Fruit fly (Drosophila melanogaster) whole organism, embryonic: ENCODE data around the gene CG7342.
A peak's percentile ranks its signal among the peaks of the same experiment; 100 is the strongest.

Experiments used
- Ada2b ChIP-seq: fragments of 200-800 bp; sonication (Bioruptor generic); IDR thresholded peaks from 2 replicates; pipeline ENCODE4 v1.3.6; 2022; ENCODE audit warnings: missing biosample characterization, missing genetic modification characterization
- CG10274 ChIP-seq: fragments of 200-800 bp; sonication (Bioruptor generic); optimal IDR thresholded peaks from 3 replicates; lab custom pipeline; 2017; ENCODE audit warnings: missing biosample characterization, mild to moderate bottlenecking, missing genetic modification characterization
- CG10321 ChIP-seq: fragments of 200-800 bp; sonication (Bioruptor generic); IDR thresholded peaks from 2 replicates; pipeline ENCODE4 v1.3.6; 2022; ENCODE audit warnings: missing biosample characterization, missing genetic modification characterization
- CG12769 ChIP-seq: fragments of 200-800 bp; sonication (Bioruptor generic); optimal IDR thresholded peaks from 2 replicates; lab custom pipeline; 2019; ENCODE audit warnings: missing biosample characterization, mild to moderate bottlenecking, missing genetic modification characterization, moderate library complexity
- CG14965 ChIP-seq: fragments of 200-800 bp; sonication (Bioruptor generic); optimal IDR thresholded peaks from 2 replicates; lab custom pipeline; 2016; ENCODE audit warnings: missing biosample characterization, missing genetic modification characterization, borderline replicate concordance
- CG15073 ChIP-seq: fragments of 200-800 bp; sonication (Bioruptor generic); optimal IDR thresholded peaks from 2 replicates; lab custom pipeline; 2016; ENCODE audit warnings: missing biosample characterization, missing genetic modification characterization
- CG15514 ChIP-seq: fragments of 200-800 bp; sonication (Bioruptor generic); optimal IDR thresholded peaks from 3 replicates; lab custom pipeline; 2017; ENCODE audit warnings: missing biosample characterization, missing genetic modification characterization, mild to moderate bottlenecking, moderate library complexity, missing genetic modification reagents
- CG1602 ChIP-seq: fragments of 200-800 bp; sonication (Bioruptor generic); optimal IDR thresholded peaks from 3 replicates; lab custom pipeline; 2016; ENCODE audit warnings: missing biosample characterization, missing genetic modification characterization
- CG17612 ChIP-seq: fragments of 200-800 bp; sonication (Bioruptor generic); IDR thresholded peaks from 2 replicates; pipeline ENCODE4 v1.3.6; 2022; ENCODE audit warnings: missing biosample characterization, missing genetic modification characterization
- CG4282 ChIP-seq: fragments of 200-800 bp; sonication (Bioruptor generic); optimal IDR thresholded peaks from 2 replicates; lab custom pipeline; 2016; ENCODE audit warnings: missing biosample characterization, missing genetic modification characterization
- CG4424 ChIP-seq: fragments of 200-800 bp; sonication (Bioruptor generic); optimal IDR thresholded peaks from 3 replicates; lab custom pipeline; 2016; ENCODE audit warnings: missing biosample characterization, missing genetic modification characterization
- CG4730 ChIP-seq: fragments of 200-800 bp; sonication (Bioruptor generic); IDR thresholded peaks from 2 replicates; pipeline ENCODE4 v1.3.6; 2022; ENCODE audit warnings: missing biosample characterization, missing genetic modification characterization
- CG6683 ChIP-seq: fragments of 200-800 bp; sonication (Bioruptor generic); optimal IDR thresholded peaks from 2 replicates; lab custom pipeline; 2017; ENCODE audit warnings: missing biosample characterization, mild to moderate bottlenecking, missing genetic modification characterization, missing genetic modification reagents
- CG8478 ChIP-seq: fragments of >200 bp; optimal IDR thresholded peaks from 2 replicates; lab custom pipeline; 2018
- CG8944 ChIP-seq: fragments of 200-800 bp; sonication (Bioruptor generic); optimal IDR thresholded peaks from 3 replicates; lab custom pipeline; 2016; ENCODE audit warnings: missing biosample characterization, missing genetic modification characterization
- CHES-1-like ChIP-seq: fragments of 200-800 bp; sonication (Bioruptor generic); optimal IDR thresholded peaks from 2 replicates; lab custom pipeline; 2016; ENCODE audit warnings: missing biosample characterization, missing genetic modification characterization
- ERR ChIP-seq: fragments of 200-800 bp; sonication (Bioruptor generic); optimal IDR thresholded peaks from 2 replicates; lab custom pipeline; 2016; ENCODE audit warnings: missing biosample characterization, missing genetic modification characterization
- Elba2 ChIP-seq: fragments of 200-800 bp; sonication (Bioruptor generic); optimal IDR thresholded peaks from 3 replicates; lab custom pipeline; 2016; ENCODE audit warnings: missing biosample characterization, missing genetic modification characterization
- Fer3 ChIP-seq: fragments of 200-800 bp; sonication (Bioruptor generic); optimal IDR thresholded peaks from 2 replicates; lab custom pipeline; 2018; ENCODE audit warnings: missing biosample characterization, mild to moderate bottlenecking, missing genetic modification characterization, moderate library complexity
- Hr3 ChIP-seq: fragments of 200-800 bp; sonication (Bioruptor generic); optimal IDR thresholded peaks from 3 replicates; lab custom pipeline; 2016; ENCODE audit warnings: missing biosample characterization, missing genetic modification characterization
- Pdp1 ChIP-seq, 2 experiments: fragments of 200-800 bp; sonication (Bioruptor generic); optimal IDR thresholded peaks; 3 replicates each; lab custom pipeline; 2016; ENCODE audit warnings: missing biosample characterization in 2 of 2, missing genetic modification characterization in 2 of 2, mild to moderate bottlenecking in 1 of 2, moderate library complexity in 1 of 2
- Usf ChIP-seq: fragments of 200-800 bp; sonication (Bioruptor generic); optimal IDR thresholded peaks from 2 replicates; lab custom pipeline; 2017; ENCODE audit warnings: missing genotype, missing biosample characterization, missing genetic modification characterization
- ac ChIP-seq: fragments of 200-800 bp; sonication (Bioruptor generic); optimal IDR thresholded peaks from 3 replicates; lab custom pipeline; 2017; ENCODE audit warnings: missing biosample characterization, mild to moderate bottlenecking, missing genetic modification characterization
- bab2 ChIP-seq: fragments of 200-800 bp; sonication (Bioruptor generic); optimal IDR thresholded peaks from 2 replicates; lab custom pipeline; 2016; ENCODE audit warnings: missing biosample characterization, missing genetic modification characterization
- dmrt11E ChIP-seq: fragments of 200-800 bp; sonication (Bioruptor generic); optimal IDR thresholded peaks from 3 replicates; lab custom pipeline; 2018; ENCODE audit warnings: missing biosample characterization, mild to moderate bottlenecking, missing genetic modification characterization, moderate library complexity
- fu2 ChIP-seq: fragments of 200-800 bp; sonication (Bioruptor generic); optimal IDR thresholded peaks from 2 replicates; lab custom pipeline; 2016; ENCODE audit warnings: missing biosample characterization, missing genetic modification characterization
- h ChIP-seq: fragments of >200 bp; optimal IDR thresholded peaks from 2 replicates; lab custom pipeline; 2017
- hbn ChIP-seq: fragments of 200-800 bp; sonication (Bioruptor generic); IDR thresholded peaks from 2 replicates; pipeline ENCODE4 v1.3.6; 2022; ENCODE audit warnings: missing biosample characterization, missing genetic modification characterization; ENCODE audit not compliant: partially characterized antibody
- hth ChIP-seq: fragments of >200 bp; optimal IDR thresholded peaks from 2 replicates; lab custom pipeline; 2017; ENCODE audit warnings: inconsistent platforms
- jigr1 ChIP-seq: fragments of 200-800 bp; sonication (Bioruptor generic); IDR thresholded peaks from 3 replicates; pipeline ENCODE4 v1.3.6; 2022; ENCODE audit warnings: missing biosample characterization, missing genetic modification characterization
- jumu ChIP-seq: fragments of 200-800 bp; sonication (Bioruptor generic); optimal IDR thresholded peaks from 3 replicates; lab custom pipeline; 2016; ENCODE audit warnings: missing biosample characterization, missing genetic modification characterization
- knrl ChIP-seq: fragments of 200-800 bp; sonication (Bioruptor generic); IDR thresholded peaks from 3 replicates; pipeline ENCODE4 v1.3.6; 2022; ENCODE audit warnings: missing biosample characterization, missing genetic modification characterization; ENCODE audit not compliant: partially characterized antibody
- mam ChIP-seq: fragments of 200-800 bp; sonication (Bioruptor generic); optimal IDR thresholded peaks from 3 replicates; lab custom pipeline; 2016; ENCODE audit warnings: missing biosample characterization, missing genetic modification characterization
- prd ChIP-seq, 3 experiments: fragments of >200 bp in 2 of 3; fragments of 200-800 bp in 1 of 3; sonication (Bioruptor generic) in 1 of 3; optimal IDR thresholded peaks in 2 of 3; IDR thresholded peaks in 1 of 3; 2 replicates in 2 of 3; 3 replicates in 1 of 3; pipeline versions ENCODE4 v1.3.6 to Lab custom; 2017 to 2022; ENCODE audit warnings: missing biosample characterization in 1 of 3, missing genetic modification characterization in 1 of 3
- sd ChIP-seq: fragments of 200-800 bp; sonication (Bioruptor generic); optimal IDR thresholded peaks from 3 replicates; lab custom pipeline; 2018; ENCODE audit warnings: missing biosample characterization, mild to moderate bottlenecking, missing genetic modification characterization, moderate library complexity
- slbo ChIP-seq: fragments of 200-800 bp; sonication (Bioruptor generic); IDR thresholded peaks from 2 replicates; pipeline ENCODE4 v1.3.6; 2022; ENCODE audit warnings: missing biosample characterization, missing genetic modification characterization
- tgo ChIP-seq: fragments of 200-800 bp; sonication (Bioruptor generic); IDR thresholded peaks from 3 replicates; pipeline ENCODE4 v1.3.6; 2022; ENCODE audit warnings: missing biosample characterization, missing genetic modification characterization
- tll ChIP-seq, 2 experiments: fragments of 200-800 bp in 1 of 2; fragments of >200 bp in 1 of 2; sonication (Bioruptor generic) in 1 of 2; optimal IDR thresholded peaks; 2 replicates each; lab custom pipeline; 2017 to 2019; ENCODE audit warnings: missing biosample characterization in 2 of 2, missing genetic modification characterization in 2 of 2, mild to moderate bottlenecking in 1 of 2, moderate library complexity in 1 of 2
- tna ChIP-seq: fragments of 200-800 bp; sonication (Bioruptor generic); IDR thresholded peaks from 2 replicates; pipeline ENCODE4 v1.3.6; 2022; ENCODE audit warnings: missing biosample characterization, missing genetic modification characterization; ENCODE audit not compliant: partially characterized antibody
- z ChIP-seq: fragments of 200-800 bp; sonication (Bioruptor generic); IDR thresholded peaks from 3 replicates; pipeline ENCODE4 v1.3.6; 2022; ENCODE audit warnings: missing biosample characterization, missing genetic modification characterization

The CG7342 gene

dm6 chr3R:19586319-19586718, 16.9 kb upstream of the CG7342 start:
- TF ChIP-seq CG8478 (lab: Kevin White, UChicago) (peak; percentile 22), Usf (no peak), knrl (GFP tag; lab: Robert Waterston, UW) (0 out of 3 replicates have a peak, but pooled peaks have one; percentile 4), ERR (GFP tag; lab: Kevin White, UChicago) (no peak), CG15073 (peak; percentile 95), slbo (GFP tag; lab: Robert Waterston, UW) (peak; percentile 9; the same call in 1 of the 2 replicates), CG8944 (GFP tag; lab: Kevin White, UChicago) (no peak), CG4730 (GFP tag; lab: Robert Waterston, UW) (0 out of 2 replicates have a peak, but pooled peaks have one; percentile 5)

- no peak for TF ChIP-seq CG15514 (GFP tag; lab: Kevin White, UChicago)
- TF ChIP-seq z (GFP tag; lab: Robert Waterston, UW), result no peak
- no peak for TF ChIP-seq CG17612 (GFP tag; lab: Robert Waterston, UW)
- no peak for TF ChIP-seq Ada2b (GFP tag; lab: Robert Waterston, UW)
Measured at dm6 chr3R:19587652-19588051, 15.5 kb upstream of the CG7342 start.

- no peak for TF ChIP-seq jumu (GFP tag; lab: Kevin White, UChicago)
- TF ChIP-seq Fer3 (tag; lab: Kevin White, UChicago), result no peak
- TF ChIP-seq dmrt11E (tag; lab: Kevin White, UChicago), result no peak
- no peak for TF ChIP-seq prd (optimal IDR thresholded peaks at IDR 0.05; lab: Kevin White, UChicago)
- TF ChIP-seq prd (GFP tag; IDR thresholded peaks at IDR 0.05; lab: Robert Waterston, UW), result no peak
- TF ChIP-seq Hr3 (GFP tag; lab: Kevin White, UChicago), result no peak
- no peak for TF ChIP-seq CG4424 (GFP tag; lab: Kevin White, UChicago)
- no peak for TF ChIP-seq CG10321
- no peak for TF ChIP-seq hbn (GFP tag; lab: Robert Waterston, UW)
- no peak for TF ChIP-seq h
- TF ChIP-seq tgo (GFP tag; lab: Robert Waterston, UW), result no peak
- no peak for TF ChIP-seq CG6683 (GFP tag; lab: Kevin White, UChicago)
- TF ChIP-seq hth, result no peak
- no peak for TF ChIP-seq CG10274 (GFP tag; lab: Kevin White, UChicago)
- TF ChIP-seq Pdp1 (GFP tag; optimal IDR thresholded peaks at IDR 0.05; lab: Kevin White, UChicago), result no peak
- TF ChIP-seq CG12769, result no peak
- TF ChIP-seq fu2 (GFP tag; lab: Kevin White, UChicago), result no peak
- TF ChIP-seq, all 482 proteins: peak for 0
Measured at dm6 chr3R:19598855-19599254, 4.3 kb upstream of the CG7342 start, which contains the start of gene Cpr92A. Cpr92A (minus strand) TSS chr3R:19598955.

dm6 chr3R:19600335-19600734, 2.8 kb upstream of the CG7342 start, which contains the start of gene CG7333:
CG7333 (plus strand) TSS chr3R:19600635.
- TF ChIP-seq jigr1 (GFP tag; lab: Robert Waterston, UW), result no peak
- no peak for TF ChIP-seq CG14965 (GFP tag; lab: Kevin White, UChicago)
- TF ChIP-seq mam, result no peak
- no peak for TF ChIP-seq tll (GFP tag; optimal IDR thresholded peaks at IDR 0.05; lab: Kevin White, UChicago)
- no peak for TF ChIP-seq CG4282 (GFP tag; lab: Kevin White, UChicago)
- TF ChIP-seq Elba2 (GFP tag; lab: Kevin White, UChicago), result no peak
- TF ChIP-seq bab2 (GFP tag; lab: Kevin White, UChicago), result no peak
- TF ChIP-seq sd (tag; lab: Kevin White, UChicago), result no peak
- no peak for TF ChIP-seq ac (GFP tag; lab: Kevin White, UChicago)
- no peak for TF ChIP-seq CG1602
- no peak for TF ChIP-seq tna (GFP tag; lab: Robert Waterston, UW)
- TF ChIP-seq CHES-1-like, result no peak
